Fruit fly (Drosophila melanogaster): ENCODE results near the gene CG1971.

The CG1971 gene

DNA sequence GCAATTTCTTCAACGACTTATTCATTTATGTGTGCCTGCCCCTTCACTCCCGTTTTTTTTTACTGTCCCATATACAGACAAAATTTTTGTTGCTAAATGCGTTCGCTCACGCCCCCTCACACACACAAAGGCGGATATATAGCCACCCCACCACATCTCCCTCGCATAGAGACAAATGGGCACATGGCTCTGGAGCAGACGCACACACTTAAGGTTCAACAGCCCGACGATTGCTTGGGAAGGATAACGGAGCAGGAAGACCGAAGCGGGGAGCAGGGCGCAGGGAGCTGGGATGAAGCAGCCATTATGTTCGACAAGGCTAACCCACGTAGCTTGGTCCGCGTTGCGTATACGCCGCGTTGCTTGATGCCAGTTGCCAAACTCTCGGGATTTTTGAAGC, 21.2 kb downstream of the CG1971 start:
- TF ChIP-seq CG3919 (GFP tag; optimal IDR thresholded peaks at IDR 0.05) (no peak), Sox15 (GFP tag; optimal IDR thresholded peaks at IDR 0.05) (no peak), CG34406 (GFP tag; optimal IDR thresholded peaks at IDR 0.05) (no peak), CG11762 (GFP tag; optimal IDR thresholded peaks at IDR 0.05; ENCODE audit: insufficient read depth) (no peak)

- no peak for TF ChIP-seq topi (GFP tag; optimal IDR thresholded peaks at IDR 0.05)
These were observed 46.9 kb downstream of the CG1971 start for dm6 chr3R:31852185-31852584.
